Worm (Caenorhabditis elegans) whole organism, midembryonic: Measurements from ENCODE around the gene mltn-6.

Source experiments
- T22C8.4 ChIP-seq: fragments of 200-800 bp; sonication (Bioruptor generic); IDR thresholded peaks from 2 replicates; pipeline ENCODE4 v1.3.6; 2022; ENCODE audit warnings: missing genetic modification characterization, missing compliant biosample characterization
- flt-1 ChIP-seq: fragments of 200-800 bp; sonication (Bioruptor generic); IDR thresholded peaks from 2 replicates; pipeline ENCODE4 v1.3.6; 2022; ENCODE audit warnings: missing genetic modification characterization, missing compliant biosample characterization
- med-1 ChIP-seq: sonication (generic microtip); optimal IDR thresholded peaks from 2 replicates; lab custom pipeline; 2017; ENCODE audit warnings: missing genetic modification characterization, mild to moderate bottlenecking, missing compliant biosample characterization, antibody characterized with exemption, missing genetic modification reagents; ENCODE audit not compliant: insufficient read depth
- tab-1 ChIP-seq: fragments of 200-800 bp; sonication (Bioruptor generic); IDR thresholded peaks from 2 replicates; pipeline ENCODE4 v1.3.6; 2022; ENCODE audit warnings: missing genetic modification characterization, missing compliant biosample characterization
- ztf-23 ChIP-seq: fragments of 200-800 bp; sonication (Bioruptor generic); IDR thresholded peaks from 2 replicates; pipeline ENCODE4 v1.3.6; 2022; ENCODE audit warnings: missing genetic modification reagents, missing genetic modification characterization, missing compliant biosample characterization

DNA sequence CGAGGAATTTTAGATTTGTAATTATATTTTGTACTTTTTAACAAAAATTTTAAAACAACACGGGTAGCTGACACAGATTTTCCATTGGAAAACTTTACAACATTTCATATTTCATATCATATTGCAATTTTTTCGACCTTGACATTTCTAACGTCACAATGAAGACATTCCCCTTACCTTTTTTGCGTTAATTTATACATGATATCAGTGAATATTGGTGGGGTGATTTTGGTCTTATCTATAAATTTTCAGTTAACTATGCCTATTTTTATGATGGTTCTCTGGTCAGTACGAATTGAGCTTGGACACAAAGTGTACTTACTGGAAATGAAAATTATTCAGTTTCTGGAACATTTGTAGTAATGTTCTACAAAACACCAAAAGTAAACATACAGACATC, 19.8 kb downstream of the mltn-6 start:
- TF ChIP-seq med-1 (GFP tag; lab: Kevin White, UChicago): no peak
- no peak for TF ChIP-seq flt-1 (GFP tag; lab: Robert Waterston, UW)
- no peak for TF ChIP-seq ztf-23 (GFP tag; lab: Robert Waterston, UW)
- no peak for TF ChIP-seq T22C8.4 (GFP tag; lab: Robert Waterston, UW)
- TF ChIP-seq tab-1 (GFP tag; lab: Robert Waterston, UW): no peak
